Worm (Caenorhabditis elegans): Measurements from ENCODE around the gene T01C3.11.

- no peak for TF ChIP-seq ama-1 (optimal IDR thresholded peaks at IDR 0.05)
- no peak for TF ChIP-seq hmbx-1 (tag; optimal IDR thresholded peaks at IDR 0.05)
- no peak for TF ChIP-seq B0310.2 (tag; optimal IDR thresholded peaks at IDR 0.05)
Observed at ce11 chrV:15020732-15021131, 21.4 kb downstream of the T01C3.11 start, which contains the start of gene F14H8.5.

Data from whole organism, early embryonic.